Fruit fly (Drosophila melanogaster) whole organism, adult: ENCODE data around the gene CCT2.
A peak's percentile ranks its signal among the peaks of the same experiment; 100 is the strongest.

Experiments
- CG11617 ChIP-seq: fragments of 200-800 bp; sonication (Bioruptor generic); optimal IDR thresholded peaks from 2 replicates; lab custom pipeline; 2017; ENCODE audit warnings: mild to moderate bottlenecking, missing biosample characterization, missing genetic modification reagents, missing genetic modification characterization
- CG12768 ChIP-seq: fragments of 200-800 bp; sonication (Bioruptor generic); optimal IDR thresholded peaks from 2 replicates; lab custom pipeline; 2017; ENCODE audit warnings: missing biosample characterization, missing genetic modification characterization, mild to moderate bottlenecking, moderate library complexity, missing genetic modification reagents
- CG14711 ChIP-seq: fragments of 200-800 bp; sonication (Bioruptor generic); optimal IDR thresholded peaks from 2 replicates; lab custom pipeline; 2018; ENCODE audit warnings: missing biosample characterization, mild to moderate bottlenecking, missing genetic modification characterization, moderate library complexity
- CG1620 ChIP-seq: fragments of 200-800 bp; sonication (Bioruptor generic); optimal IDR thresholded peaks from 2 replicates; lab custom pipeline; 2016; ENCODE audit warnings: missing biosample characterization, missing genetic modification characterization
- CG33017 ChIP-seq: fragments of 200-800 bp; sonication (Bioruptor generic); optimal IDR thresholded peaks from 2 replicates; lab custom pipeline; 2018; ENCODE audit warnings: missing biosample characterization, mild to moderate bottlenecking, missing genetic modification characterization, moderate library complexity
- CG5204 ChIP-seq: fragments of 200-800 bp; sonication (Bioruptor generic); optimal IDR thresholded peaks from 2 replicates; lab custom pipeline; 2016; ENCODE audit warnings: missing biosample characterization, missing genetic modification characterization
- CG7045 ChIP-seq: fragments of 200-800 bp; sonication (Bioruptor generic); optimal IDR thresholded peaks from 2 replicates; lab custom pipeline; 2017; ENCODE audit warnings: missing biosample characterization, mild to moderate bottlenecking, missing genetic modification characterization
- CG7101 ChIP-seq: fragments of 200-800 bp; sonication (Bioruptor generic); optimal IDR thresholded peaks from 2 replicates; lab custom pipeline; 2018; ENCODE audit warnings: missing biosample characterization, mild to moderate bottlenecking, missing genetic modification characterization, moderate library complexity
- Clk ChIP-seq: fragments of 200-800 bp; sonication (Bioruptor generic); optimal IDR thresholded peaks from 2 replicates; lab custom pipeline; 2017; ENCODE audit warnings: missing biosample characterization, missing genetic modification characterization
- Crg-1 ChIP-seq: fragments of 200-800 bp; sonication (Bioruptor generic); optimal IDR thresholded peaks from 2 replicates; lab custom pipeline; 2016; ENCODE audit warnings: missing biosample characterization, missing genetic modification characterization
- Hr96 ChIP-seq: fragments of 200-800 bp; sonication (Bioruptor generic); optimal IDR thresholded peaks from 2 replicates; lab custom pipeline; 2016; ENCODE audit warnings: missing biosample characterization, missing genetic modification characterization
- Mnt ChIP-seq: fragments of 200-800 bp; sonication (Bioruptor generic); optimal IDR thresholded peaks from 2 replicates; lab custom pipeline; 2016; ENCODE audit warnings: missing biosample characterization, mild to moderate bottlenecking, missing genetic modification characterization
- bab1 ChIP-seq: fragments of 200-800 bp; sonication (Bioruptor generic); optimal IDR thresholded peaks from 3 replicates; lab custom pipeline; 2019; ENCODE audit warnings: missing biosample characterization, mild to moderate bottlenecking, missing genetic modification characterization, moderate library complexity
- cic ChIP-seq: fragments of 200-800 bp; sonication (Bioruptor generic); optimal IDR thresholded peaks from 2 replicates; lab custom pipeline; 2017; ENCODE audit warnings: missing biosample characterization, mild to moderate bottlenecking, missing genetic modification characterization, moderate library complexity
- cnc ChIP-seq, 2 experiments: fragments of >200 bp; optimal IDR thresholded peaks; 2 replicates each; lab custom pipeline; 2017
- kay ChIP-seq: fragments of 200-800 bp; sonication (Bioruptor generic); peaks from one replicate; lab custom pipeline; 2016; ENCODE audit warnings: missing biosample characterization, missing genetic modification characterization, borderline replicate concordance
- ovo ChIP-seq: fragments of 200-800 bp; sonication (Bioruptor generic); optimal IDR thresholded peaks from 2 replicates; lab custom pipeline; 2016; ENCODE audit warnings: missing biosample characterization, missing genetic modification characterization
- pad ChIP-seq: fragments of 200-800 bp; sonication (Bioruptor generic); optimal IDR thresholded peaks from 3 replicates; lab custom pipeline; 2017; ENCODE audit warnings: missing biosample characterization, missing genetic modification characterization, mild to moderate bottlenecking, moderate library complexity, missing genetic modification reagents
- tj ChIP-seq: fragments of 200-800 bp; sonication (Bioruptor generic); optimal IDR thresholded peaks from 3 replicates; lab custom pipeline; 2017; ENCODE audit warnings: missing biosample characterization, mild to moderate bottlenecking, missing genetic modification characterization, moderate library complexity
- toe ChIP-seq: fragments of 200-800 bp; sonication (Bioruptor generic); optimal IDR thresholded peaks from 2 replicates; lab custom pipeline; 2016; ENCODE audit warnings: missing biosample characterization, missing genetic modification characterization

The CCT2 gene

dm6 chrX:9089254-9090056 lies at the start of gene CCT2:
CCT2 (plus strand) TSS chrX:9089513.
- TF ChIP-seq pad (GFP tag; lab: Kevin White, UChicago) (no peak), Hr96 (no peak), kay (GFP tag; lab: Kevin White, UChicago) (peak; percentile 82), Mnt (GFP tag; lab: Kevin White, UChicago) (peak; percentile 78), CG11617 (peak; percentile 12), CG1620 (GFP tag; lab: Kevin White, UChicago) (no peak), CG7045 (GFP tag; lab: Kevin White, UChicago) (no peak), cic (GFP tag; lab: Kevin White, UChicago) (no peak), CG5204 (GFP tag; lab: Kevin White, UChicago) (no peak), Crg-1 (GFP tag; lab: Kevin White, UChicago) (no peak), toe (GFP tag; lab: Kevin White, UChicago) (no peak), CG14711 (tag; lab: Kevin White, UChicago) (peak; percentile 21), CG7101 (peak; percentile 12), CG33017 (tag; lab: Kevin White, UChicago) (no peak), cnc (optimal IDR thresholded peaks at IDR 0.05; lab: Kevin White, UChicago) (no peak), bab1 (GFP tag; lab: Kevin White, UChicago) (peak; percentile 55), ovo (GFP tag; lab: Kevin White, UChicago) (no peak), Clk (no peak), CG12768 (GFP tag; lab: Kevin White, UChicago) (no peak), tj (peak; percentile 4)

dm6 chrX:9040855-9041254 lies 48.5 kb upstream of the CCT2 start:
- TF ChIP-seq CG33017 (tag; lab: Kevin White, UChicago) (no peak), bab1 (GFP tag; lab: Kevin White, UChicago) (peak; percentile 23)

- no peak for TF ChIP-seq CG7101
- TF ChIP-seq Clk: no peak
- TF ChIP-seq Mnt (GFP tag; lab: Kevin White, UChicago): no peak
- peak; percentile 15 for TF ChIP-seq CG5204 (GFP tag; lab: Kevin White, UChicago)
- TF ChIP-seq CG7045 (GFP tag; lab: Kevin White, UChicago): no peak
- TF ChIP-seq ovo (GFP tag; lab: Kevin White, UChicago): peak; percentile 69
- peak; percentile 80 for TF ChIP-seq pad (GFP tag; lab: Kevin White, UChicago)
Measured at dm6 chrX:9041789-9042456, 47.4 kb upstream of the CCT2 start.

dm6 chrX:9042457-9043045 lies 46.8 kb upstream of the CCT2 start:
- no peak for TF ChIP-seq CG14711 (tag; lab: Kevin White, UChicago)
- TF ChIP-seq Crg-1 (GFP tag; lab: Kevin White, UChicago): no peak
- TF ChIP-seq toe (GFP tag; lab: Kevin White, UChicago): no peak
- no peak for TF ChIP-seq cic (GFP tag; lab: Kevin White, UChicago)
- TF ChIP-seq bab1 (GFP tag; lab: Kevin White, UChicago): peak; percentile 32
- no peak for TF ChIP-seq Clk
- no peak for TF ChIP-seq cnc (optimal IDR thresholded peaks at IDR 0.05; lab: Kevin White, UChicago)
- TF ChIP-seq CG11617: no peak
- no peak for TF ChIP-seq kay (GFP tag; lab: Kevin White, UChicago)
- no peak for TF ChIP-seq tj
- no peak for TF ChIP-seq CG33017 (tag; lab: Kevin White, UChicago)
- TF ChIP-seq Hr96: peak; percentile 48
- no peak for TF ChIP-seq CG7045 (GFP tag; lab: Kevin White, UChicago)
- TF ChIP-seq pad (GFP tag; lab: Kevin White, UChicago): peak; percentile 56
- peak; percentile 25 for TF ChIP-seq CG12768 (GFP tag; lab: Kevin White, UChicago)
- TF ChIP-seq ovo (GFP tag; lab: Kevin White, UChicago): no peak
- peak; percentile 4 for TF ChIP-seq CG7101
- TF ChIP-seq Mnt (GFP tag; lab: Kevin White, UChicago): peak; percentile 35
- TF ChIP-seq CG5204 (GFP tag; lab: Kevin White, UChicago): no peak
- TF ChIP-seq CG1620 (GFP tag; lab: Kevin White, UChicago): no peak

dm6 chrX:9043711-9044505 lies 45.4 kb upstream of the CCT2 start:
- TF ChIP-seq CG7101: no peak
- TF ChIP-seq CG1620 (GFP tag; lab: Kevin White, UChicago): no peak
- TF ChIP-seq cnc (optimal IDR thresholded peaks at IDR 0.05; lab: Kevin White, UChicago): no peak
- no peak for TF ChIP-seq Mnt (GFP tag; lab: Kevin White, UChicago)
- TF ChIP-seq CG5204 (GFP tag; lab: Kevin White, UChicago): no peak
- TF ChIP-seq Hr96: no peak
- no peak for TF ChIP-seq cic (GFP tag; lab: Kevin White, UChicago)
- TF ChIP-seq kay (GFP tag; lab: Kevin White, UChicago): no peak
- no peak for TF ChIP-seq CG14711 (tag; lab: Kevin White, UChicago)
